Fruit fly (Drosophila melanogaster): ENCODE measurements around the gene CG34026.

Gene CG34026

dm6 chrX:9520175-9520574, 13.4 kb upstream of the CG34026 start:
- no peak for TF ChIP-seq CG14711 (tag; optimal IDR thresholded peaks at IDR 0.05)
- TF ChIP-seq toe (GFP tag; optimal IDR thresholded peaks at IDR 0.05): no peak
- TF ChIP-seq bab1 (GFP tag; optimal IDR thresholded peaks at IDR 0.05): no peak
- TF ChIP-seq cnc (optimal IDR thresholded peaks at IDR 0.05): no peak
- TF ChIP-seq Hr96 (GFP tag; optimal IDR thresholded peaks at IDR 0.05): no peak
- no peak for TF ChIP-seq CG11617 (GFP tag; optimal IDR thresholded peaks at IDR 0.05)

DNA sequence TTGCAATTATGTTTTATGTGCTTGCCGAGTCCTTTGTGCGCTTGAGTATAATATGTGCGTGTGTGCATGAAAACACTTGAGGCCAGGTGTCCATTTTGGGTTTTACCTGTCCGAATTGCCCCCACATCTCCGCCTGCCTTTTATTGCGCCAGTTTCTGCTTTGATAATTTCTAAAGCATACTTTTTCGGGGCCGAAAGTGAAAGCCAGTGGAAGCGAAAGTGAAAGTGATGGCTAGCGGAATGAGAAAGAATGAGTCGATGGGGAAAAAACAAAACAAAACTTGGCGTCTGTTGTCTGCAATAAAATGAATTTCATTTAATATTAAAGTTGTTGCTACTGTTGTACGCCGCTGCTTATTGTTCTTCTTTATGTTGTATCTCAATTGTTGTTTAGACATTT, 10.1 kb upstream of the CG34026 start:
- no peak for TF ChIP-seq CG33017 (tag; optimal IDR thresholded peaks at IDR 0.05)
- no peak for TF ChIP-seq cnc (optimal IDR thresholded peaks at IDR 0.05)

- TF ChIP-seq CG7101 (tag; optimal IDR thresholded peaks at IDR 0.05): no peak
- no peak for TF ChIP-seq toe (GFP tag; optimal IDR thresholded peaks at IDR 0.05)
- TF ChIP-seq CG1620 (GFP tag; optimal IDR thresholded peaks at IDR 0.05): no peak
- no peak for TF ChIP-seq CG7045 (GFP tag; optimal IDR thresholded peaks at IDR 0.05)
- TF ChIP-seq kay (GFP tag; ENCODE audit: borderline replicate concordance): no peak
- no peak for TF ChIP-seq tj (GFP tag; optimal IDR thresholded peaks at IDR 0.05)
- no peak for TF ChIP-seq CG14711 (tag; optimal IDR thresholded peaks at IDR 0.05)
Measured at dm6 chrX:9531869-9532268, 1.7 kb upstream of the CG34026 start.

- TF ChIP-seq CG7101 (tag; optimal IDR thresholded peaks at IDR 0.05): no peak
- no peak for TF ChIP-seq bab1 (GFP tag; optimal IDR thresholded peaks at IDR 0.05)
- no peak for TF ChIP-seq CG5204 (GFP tag; optimal IDR thresholded peaks at IDR 0.05)
- no peak for TF ChIP-seq cnc (optimal IDR thresholded peaks at IDR 0.05)
- no peak for TF ChIP-seq CG7045 (GFP tag; optimal IDR thresholded peaks at IDR 0.05)
- TF ChIP-seq CG11617 (GFP tag; optimal IDR thresholded peaks at IDR 0.05): no peak
- TF ChIP-seq ovo (GFP tag; optimal IDR thresholded peaks at IDR 0.05): no peak
- TF ChIP-seq Crg-1 (GFP tag; optimal IDR thresholded peaks at IDR 0.05): no peak
- TF ChIP-seq CG1620 (GFP tag; optimal IDR thresholded peaks at IDR 0.05): no peak
- TF ChIP-seq Mnt (GFP tag; optimal IDR thresholded peaks at IDR 0.05): no peak
- no peak for TF ChIP-seq pad (GFP tag; optimal IDR thresholded peaks at IDR 0.05)
Measured at dm6 chrX:9532453-9532852, 1.2 kb upstream of the CG34026 start.

DNA sequence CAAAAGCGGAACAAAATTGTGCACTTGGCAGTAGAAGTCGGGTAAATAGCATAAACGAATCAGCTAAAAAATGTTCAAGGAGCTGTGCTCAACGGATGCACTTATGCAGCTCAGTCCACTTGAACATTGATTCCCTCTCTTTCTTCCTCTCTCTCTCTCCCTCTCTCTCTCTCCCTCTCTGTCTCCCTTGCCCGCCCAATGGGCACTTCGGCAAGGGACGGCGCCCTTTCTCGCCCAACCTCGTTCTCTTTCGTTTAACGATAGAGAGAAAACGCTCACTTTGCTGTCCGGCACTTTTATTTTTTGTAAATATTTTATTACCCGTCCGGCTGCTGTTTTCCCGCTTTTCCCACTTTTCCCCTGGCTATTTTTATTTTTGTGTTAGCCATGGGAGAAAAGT, 10.8 kb downstream of the CG34026 start:
- TF ChIP-seq CG14711 (tag; optimal IDR thresholded peaks at IDR 0.05): no peak
- TF ChIP-seq CG7101 (tag; optimal IDR thresholded peaks at IDR 0.05): no peak
- no peak for TF ChIP-seq Mnt (GFP tag; optimal IDR thresholded peaks at IDR 0.05)
- no peak for TF ChIP-seq Clk (GFP tag; optimal IDR thresholded peaks at IDR 0.05)
- TF ChIP-seq CG12768 (GFP tag; optimal IDR thresholded peaks at IDR 0.05): no peak
- no peak for TF ChIP-seq CG7045 (GFP tag; optimal IDR thresholded peaks at IDR 0.05)
- TF ChIP-seq CG5204 (GFP tag; optimal IDR thresholded peaks at IDR 0.05): no peak
- no peak for TF ChIP-seq cnc (optimal IDR thresholded peaks at IDR 0.05)
- no peak for TF ChIP-seq kay (GFP tag; ENCODE audit: borderline replicate concordance)
- no peak for TF ChIP-seq cic (GFP tag; optimal IDR thresholded peaks at IDR 0.05)
- no peak for TF ChIP-seq ovo (GFP tag; optimal IDR thresholded peaks at IDR 0.05)
- no peak for TF ChIP-seq Hr96 (GFP tag; optimal IDR thresholded peaks at IDR 0.05)
- no peak for TF ChIP-seq CG11617 (GFP tag; optimal IDR thresholded peaks at IDR 0.05)

DNA sequence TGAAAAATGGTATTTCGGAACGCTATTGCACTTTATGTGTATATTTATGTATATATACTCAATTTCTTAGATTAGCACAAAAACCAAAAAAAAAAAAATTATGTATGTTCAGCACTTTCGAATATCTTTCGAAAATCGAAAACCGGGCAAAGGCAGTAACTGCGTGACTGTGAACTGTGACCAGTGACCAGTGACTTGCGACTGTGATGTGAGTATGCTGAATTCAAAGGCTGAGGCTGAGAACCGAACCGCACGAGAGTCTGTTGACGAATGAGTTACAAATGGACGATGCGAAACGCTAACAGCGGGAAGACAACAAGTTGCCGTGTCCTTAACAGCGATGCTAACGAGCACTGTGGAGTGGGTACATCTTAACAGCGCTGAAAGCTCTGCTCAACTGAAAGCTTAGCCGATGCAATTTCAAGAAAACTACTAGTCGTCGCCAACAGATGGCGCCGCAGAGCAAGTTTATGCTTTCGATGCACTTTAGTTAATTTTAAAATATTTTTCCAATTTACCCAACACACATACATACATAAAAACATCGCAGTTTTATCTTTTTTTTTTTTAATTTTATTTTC, 17.0 kb downstream of the CG34026 start, which contains the start of gene CG32700:
CG32700 (minus strand) TSS at position 274 of the 581 bp plus-strand sequence.
- no peak for TF ChIP-seq Mnt (GFP tag; optimal IDR thresholded peaks at IDR 0.05)
- TF ChIP-seq CG7045 (GFP tag; optimal IDR thresholded peaks at IDR 0.05): no peak
- no peak for TF ChIP-seq Crg-1 (GFP tag; optimal IDR thresholded peaks at IDR 0.05)
- peak; percentile 0 for TF ChIP-seq bab1 (GFP tag; optimal IDR thresholded peaks at IDR 0.05)
- no peak for TF ChIP-seq CG33017 (tag; optimal IDR thresholded peaks at IDR 0.05)
- no peak for TF ChIP-seq CG11617 (GFP tag; optimal IDR thresholded peaks at IDR 0.05)
- TF ChIP-seq toe (GFP tag; optimal IDR thresholded peaks at IDR 0.05): no peak
- peak; percentile 85 for TF ChIP-seq tj (GFP tag; optimal IDR thresholded peaks at IDR 0.05)
- TF ChIP-seq Clk (GFP tag; optimal IDR thresholded peaks at IDR 0.05): no peak
- peak; percentile 16 for TF ChIP-seq CG7101 (tag; optimal IDR thresholded peaks at IDR 0.05)
- TF ChIP-seq kay (GFP tag; ENCODE audit: borderline replicate concordance): no peak

DNA sequence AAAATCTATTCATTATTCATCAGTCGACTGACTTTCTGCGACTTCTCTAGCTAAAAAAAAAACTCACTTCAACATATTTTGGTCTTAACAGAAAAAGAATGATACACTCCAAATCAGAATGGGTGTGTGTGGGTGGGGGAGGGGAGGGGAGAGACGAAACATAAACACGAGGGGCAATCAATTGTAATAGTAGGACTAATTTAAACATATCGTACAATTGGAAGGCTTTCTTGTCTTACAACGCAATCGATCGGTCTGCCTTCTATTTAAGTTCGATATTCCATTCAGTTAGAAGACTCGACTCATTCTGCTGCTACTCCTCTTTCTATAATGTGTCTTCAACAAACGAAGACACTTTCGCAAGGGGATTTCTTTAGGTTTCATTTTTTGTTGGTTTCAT, 17.6 kb downstream of the CG34026 start:
- TF ChIP-seq bab1 (GFP tag; optimal IDR thresholded peaks at IDR 0.05) (no peak), CG7045 (GFP tag; optimal IDR thresholded peaks at IDR 0.05) (no peak), Mnt (GFP tag; optimal IDR thresholded peaks at IDR 0.05) (no peak), Crg-1 (GFP tag; optimal IDR thresholded peaks at IDR 0.05) (no peak), cic (GFP tag; optimal IDR thresholded peaks at IDR 0.05) (no peak), tj (GFP tag; optimal IDR thresholded peaks at IDR 0.05) (peak; percentile 53), CG33017 (tag; optimal IDR thresholded peaks at IDR 0.05) (no peak)
